Worm (Caenorhabditis elegans): ENCODE data around the gene jmjd-1.2.
A peak's percentile ranks its signal among the peaks of the same experiment; 100 is the strongest.

DNA sequence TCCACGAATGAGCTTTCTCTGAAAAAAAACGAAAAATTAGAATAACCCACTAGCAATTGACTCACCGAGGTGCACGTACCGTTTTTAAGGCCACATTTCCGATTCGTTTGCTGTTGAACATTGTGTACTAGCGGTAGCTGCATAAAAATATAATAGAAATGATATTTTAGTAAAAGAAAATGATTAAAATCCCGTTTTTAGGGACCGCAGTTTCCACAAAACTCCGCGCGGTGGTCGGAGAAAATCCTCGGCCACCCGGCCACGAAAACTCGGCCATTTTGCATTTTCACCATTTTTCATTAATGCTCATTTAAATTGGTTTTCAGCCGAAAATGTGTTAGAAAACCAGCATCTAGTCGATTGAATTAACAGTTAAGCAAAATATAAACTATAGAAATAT, 51.6 kb downstream of the jmjd-1.2 start, which contains the start of gene yars-2:
- TF ChIP-seq pqm-1 (tag; optimal IDR thresholded peaks at IDR 0.05) (no peak), ama-1 (optimal IDR thresholded peaks at IDR 0.05) (no peak), fos-1 (tag; optimal IDR thresholded peaks at IDR 0.05) (no peak), skn-1 (tag; optimal IDR thresholded peaks at IDR 0.05) (no peak), nhr-237 (tag; optimal IDR thresholded peaks at IDR 0.05) (no peak), fkh-10 (GFP tag; optimal IDR thresholded peaks at IDR 0.05) (no peak), nhr-77 (tag; optimal IDR thresholded peaks at IDR 0.05) (no peak), lin-15B (tag; optimal IDR thresholded peaks at IDR 0.05) (peak; percentile 27), snpc-4 (tag; optimal IDR thresholded peaks at IDR 0.05) (no peak), mml-1 (tag; optimal IDR thresholded peaks at IDR 0.05) (no peak)
